Fruit fly (Drosophila melanogaster) whole organism, pupa: ENCODE measurements around the gene CalpC.

Source experiments
- CG10348 ChIP-seq: fragments of 200-800 bp; sonication (Bioruptor generic); IDR thresholded peaks from 2 replicates; pipeline ENCODE4 v1.3.6; 2022; ENCODE audit warnings: missing biosample characterization, missing genetic modification characterization
- CG12605 ChIP-seq: fragments of 200-800 bp; sonication (Bioruptor generic); IDR thresholded peaks from 2 replicates; pipeline ENCODE4 v1.3.6; 2022; ENCODE audit warnings: missing biosample characterization, missing genetic modification characterization
- CG13204 ChIP-seq: fragments of 200-800 bp; sonication (Bioruptor generic); optimal IDR thresholded peaks from 2 replicates; lab custom pipeline; 2018; ENCODE audit warnings: missing biosample characterization, mild to moderate bottlenecking, missing genetic modification characterization, moderate library complexity
- CG14655 ChIP-seq: fragments of 200-800 bp; sonication (Bioruptor generic); optimal IDR thresholded peaks from 3 replicates; lab custom pipeline; 2017; ENCODE audit warnings: mild to moderate bottlenecking, missing biosample characterization, missing genetic modification reagents, missing genetic modification characterization
- CG15710 ChIP-seq: fragments of 200-800 bp; sonication (Bioruptor generic); optimal IDR thresholded peaks from 2 replicates; lab custom pipeline; 2018; ENCODE audit warnings: missing biosample characterization, mild to moderate bottlenecking, missing genetic modification characterization, moderate library complexity
- CG17806 ChIP-seq: fragments of 200-800 bp; sonication (Bioruptor generic); optimal IDR thresholded peaks from 2 replicates; lab custom pipeline; 2018; ENCODE audit warnings: missing biosample characterization, mild to moderate bottlenecking, missing genetic modification characterization, moderate library complexity
- CG32121 ChIP-seq: fragments of 200-800 bp; sonication (Bioruptor generic); IDR thresholded peaks from 2 replicates; pipeline ENCODE4 v1.3.6; 2022; ENCODE audit warnings: missing biosample characterization, missing genetic modification characterization
- CG34367 ChIP-seq: fragments of 200-800 bp; sonication (Bioruptor generic); optimal IDR thresholded peaks from 2 replicates; lab custom pipeline; 2018; ENCODE audit warnings: missing biosample characterization, mild to moderate bottlenecking, missing genetic modification characterization
- CG4496 ChIP-seq: fragments of 200-800 bp; sonication (Bioruptor generic); IDR thresholded peaks from 3 replicates; pipeline ENCODE4 v1.3.6; 2022; ENCODE audit warnings: missing biosample characterization, missing genetic modification characterization
- CG8159 ChIP-seq: fragments of 200-800 bp; sonication (Bioruptor generic); optimal IDR thresholded peaks from 3 replicates; lab custom pipeline; 2018; ENCODE audit warnings: missing biosample characterization, mild to moderate bottlenecking, missing genetic modification characterization, moderate library complexity
- CG8301 ChIP-seq: fragments of 200-800 bp; sonication (Bioruptor generic); optimal IDR thresholded peaks from 2 replicates; lab custom pipeline; 2018; ENCODE audit warnings: missing biosample characterization, mild to moderate bottlenecking, missing genetic modification characterization
- CG9948 ChIP-seq: fragments of 200-800 bp; sonication (Bioruptor generic); optimal IDR thresholded peaks from 2 replicates; lab custom pipeline; 2018; ENCODE audit warnings: missing biosample characterization, mild to moderate bottlenecking, missing genetic modification characterization, moderate library complexity
- D1 ChIP-seq: fragments of 200-800 bp; sonication (Bioruptor generic); optimal IDR thresholded peaks from 2 replicates; lab custom pipeline; 2018; ENCODE audit warnings: missing biosample characterization, mild to moderate bottlenecking, missing genetic modification characterization, moderate library complexity
- EcR ChIP-seq: fragments of 200-800 bp; sonication (Bioruptor generic); optimal IDR thresholded peaks from 3 replicates; lab custom pipeline; 2019; ENCODE audit warnings: missing biosample characterization, missing genetic modification characterization, mild to moderate bottlenecking, moderate library complexity, missing genetic modification reagents
- Ets98B ChIP-seq: fragments of 200-800 bp; sonication (Bioruptor generic); IDR thresholded peaks from 2 replicates; pipeline ENCODE4 v1.3.6; 2022; ENCODE audit warnings: missing biosample characterization, missing genetic modification characterization
- Pif1A ChIP-seq: fragments of 200-800 bp; sonication (Bioruptor generic); optimal IDR thresholded peaks from 3 replicates; lab custom pipeline; 2016; ENCODE audit warnings: missing biosample characterization, missing genetic modification characterization
- Pif1B ChIP-seq: fragments of 200-800 bp; sonication (Bioruptor generic); optimal IDR thresholded peaks from 3 replicates; lab custom pipeline; 2016; ENCODE audit warnings: missing biosample characterization, missing genetic modification characterization
- Snoo ChIP-seq: fragments of 200-800 bp; sonication (Bioruptor generic); optimal IDR thresholded peaks from 3 replicates; lab custom pipeline; 2017; ENCODE audit warnings: missing biosample characterization, mild to moderate bottlenecking, missing genetic modification characterization, inconsistent platforms
- fd96Ca ChIP-seq: fragments of 200-800 bp; sonication (Bioruptor generic); IDR thresholded peaks from 3 replicates; pipeline ENCODE4 v1.3.6; 2022; ENCODE audit warnings: missing biosample characterization, missing genetic modification characterization
- gl ChIP-seq: fragments of 200-800 bp; sonication (Bioruptor generic); optimal IDR thresholded peaks from 2 replicates; lab custom pipeline; 2018; ENCODE audit warnings: missing biosample characterization, mild to moderate bottlenecking, missing genetic modification characterization
- rn ChIP-seq: fragments of 200-800 bp; sonication (Bioruptor generic); IDR thresholded peaks from 2 replicates; pipeline ENCODE4 v1.3.6; 2022; ENCODE audit warnings: missing biosample characterization, missing genetic modification characterization

Gene CalpC

dm6 chrX:16279340-16279941 lies 46.1 kb upstream of the CalpC start:
- TF ChIP-seq CG34367 (peak; percentile 75), CG12605 (GFP tag; lab: Robert Waterston, UW) (peak; percentile 82; the same call in 1 of the 2 replicates), CG32121 (GFP tag; lab: Robert Waterston, UW) (peak; percentile 92), Pif1A (peak; percentile 86), CG13204 (GFP tag; lab: Kevin White, UChicago) (peak; percentile 50), CG8301 (tag; lab: Kevin White, UChicago) (peak; percentile 78), CG14655 (GFP tag; lab: Kevin White, UChicago) (peak; percentile 84), fd96Ca (GFP tag; lab: Robert Waterston, UW) (peak; percentile 95), gl (tag; lab: Kevin White, UChicago) (peak; percentile 69), CG17806 (peak; percentile 81), Ets98B (GFP tag; lab: Robert Waterston, UW) (peak; percentile 93), Snoo (tag; lab: Kevin White, UChicago) (peak; percentile 97), CG8159 (tag; lab: Kevin White, UChicago) (peak; percentile 86), CG10348 (peak; percentile 84), rn (GFP tag; lab: Robert Waterston, UW) (peak; percentile 84), Pif1B (GFP tag; lab: Kevin White, UChicago) (peak; percentile 84), CG15710 (peak; percentile 88), D1 (tag; lab: Kevin White, UChicago) (no peak), EcR (GFP tag; lab: Kevin White, UChicago) (peak; percentile 0), CG9948 (tag; lab: Kevin White, UChicago) (peak; percentile 79), CG4496 (GFP tag; lab: Robert Waterston, UW) (peak; percentile 97)
- TF ChIP-seq, all 21 proteins: peak for 20

dm6 chrX:16281305-16281704 lies 44.3 kb upstream of the CalpC start:
- TF ChIP-seq Pif1B (GFP tag; lab: Kevin White, UChicago) (no peak), CG34367 (no peak), CG8159 (tag; lab: Kevin White, UChicago) (no peak), fd96Ca (GFP tag; lab: Robert Waterston, UW) (no peak), CG32121 (GFP tag; lab: Robert Waterston, UW) (no peak), CG10348 (no peak), Pif1A (no peak), CG9948 (tag; lab: Kevin White, UChicago) (no peak), Ets98B (GFP tag; lab: Robert Waterston, UW) (no peak), CG15710 (no peak)
- TF ChIP-seq, all 21 proteins: peak for 0

dm6 chrX:16281717-16282529 lies 43.6 kb upstream of the CalpC start:
- TF ChIP-seq Ets98B (GFP tag; lab: Robert Waterston, UW), result no peak
- peak; percentile 16 for TF ChIP-seq EcR (GFP tag; lab: Kevin White, UChicago)
- TF ChIP-seq CG8301 (tag; lab: Kevin White, UChicago), result no peak

- peak; percentile 0 for TF ChIP-seq Snoo (tag; lab: Kevin White, UChicago)
- peak; percentile 35; the same call in 2 of the 3 replicates for TF ChIP-seq CG4496 (GFP tag; lab: Robert Waterston, UW)
- no peak for TF ChIP-seq CG8301 (tag; lab: Kevin White, UChicago)
- TF ChIP-seq CG13204 (GFP tag; lab: Kevin White, UChicago), result no peak
These were observed 40.4 kb upstream of the CalpC start for dm6 chrX:16285186-16285585.

- TF ChIP-seq Ets98B (GFP tag; lab: Robert Waterston, UW), result 0 out of 2 replicates have a peak, but pooled peaks have one; percentile 9
- TF ChIP-seq CG13204 (GFP tag; lab: Kevin White, UChicago), result no peak
- no peak for TF ChIP-seq CG34367
- TF ChIP-seq CG17806, result no peak
- TF ChIP-seq, all 21 proteins: peak for 1
These were observed 39.4 kb upstream of the CalpC start, which contains the start of gene UQCR-14 for dm6 chrX:16286083-16286666. Gene UQCR-14, plus strand, starts transcription at chrX:16286288.

dm6 chrX:16288492-16288964 lies 37.0 kb upstream of the CalpC start, which contains the start of the genes CG32576 and caz:
Gene CG32576, minus strand, starts transcription at chrX:16288533.
Gene caz, plus strand, starts transcription at chrX:16288810.
- no peak for TF ChIP-seq Ets98B (GFP tag; lab: Robert Waterston, UW)
- TF ChIP-seq CG15710, result peak; percentile 10
